Fruit fly (Drosophila melanogaster) whole organism, wandering third instar larva: Measurements from ENCODE around the gene Marcal1.

Source experiments
- Rel ChIP-seq, 2 experiments: fragments of 200-800 bp; sonication (Bioruptor generic) in 1 of 2; optimal IDR thresholded peaks; 2 replicates in 1 of 2; 3 replicates in 1 of 2; lab custom pipeline; 2016 to 2019; ENCODE audit warnings: mild to moderate bottlenecking in 2 of 2, missing biosample characterization in 2 of 2, missing genetic modification characterization in 2 of 2, moderate library complexity in 1 of 2
- pan ChIP-seq: fragments of >200 bp; optimal IDR thresholded peaks from 2 replicates; lab custom pipeline; 2017
- psq ChIP-seq: fragments of 200-800 bp; sonication (Bioruptor generic); optimal IDR thresholded peaks from 3 replicates; lab custom pipeline; 2017; ENCODE audit warnings: missing biosample characterization, mild to moderate bottlenecking, missing genetic modification characterization, moderate library complexity

- TF ChIP-seq Rel (GFP tag; optimal IDR thresholded peaks at IDR 0.05; lab: Kevin White, UChicago) (no peak), Rel (tag; optimal IDR thresholded peaks at IDR 0.05; lab: Kevin White, UChicago) (no peak), pan (lab: Kevin White, UChicago) (no peak), psq (GFP tag; lab: Kevin White, UChicago) (no peak)
Observed at dm6 chr2L:5001582-5001929, 46.2 kb downstream of the Marcal1 start.
